Worm (Caenorhabditis elegans): ENCODE results near the gene sru-37.

DNA sequence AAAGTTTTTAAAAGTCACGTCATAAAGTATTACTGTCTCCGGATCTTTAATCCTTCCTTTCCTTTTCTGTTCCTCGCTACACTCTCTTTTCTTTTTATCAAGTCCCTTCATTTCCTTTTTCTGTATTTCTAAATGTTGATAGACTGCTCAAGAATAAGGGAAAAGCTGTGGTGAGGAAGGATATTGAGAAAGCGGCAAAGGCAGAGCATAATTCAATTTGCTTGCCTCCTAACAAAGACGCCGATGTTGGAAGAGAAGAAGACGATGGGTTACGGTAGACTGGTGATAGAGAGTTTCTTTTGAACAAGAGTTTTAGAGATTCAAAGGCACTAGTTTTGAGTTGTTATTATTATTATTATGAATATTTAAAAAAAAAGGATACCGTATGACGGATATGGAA, 39.6 kb upstream of the sru-37 start:
- no peak for TF ChIP-seq dmd-4 (tag; optimal IDR thresholded peaks at IDR 0.05; ENCODE audit: borderline replicate concordance)
- no peak for TF ChIP-seq ama-1 (optimal IDR thresholded peaks at IDR 0.05)
- TF ChIP-seq sox-4 (tag; optimal IDR thresholded peaks at IDR 0.05), result no peak
